Fruit fly (Drosophila melanogaster) whole organism, prepupa: ENCODE data around the gene CG32832.
A peak's percentile ranks its signal among the peaks of the same experiment; 100 is the strongest.

Source experiments
- Blimp-1 ChIP-seq: fragments of 200-800 bp; sonication (Bioruptor generic); optimal IDR thresholded peaks from 3 replicates; lab custom pipeline; 2017; ENCODE audit warnings: missing biosample characterization, missing genetic modification characterization, mild to moderate bottlenecking, moderate library complexity, missing genetic modification reagents
- CG16779 ChIP-seq: fragments of 200-800 bp; sonication (Bioruptor generic); optimal IDR thresholded peaks from 3 replicates; lab custom pipeline; 2017; ENCODE audit warnings: missing biosample characterization, mild to moderate bottlenecking, missing genetic modification characterization
- CG6792 ChIP-seq: fragments of 200-800 bp; sonication (Bioruptor generic); optimal IDR thresholded peaks from 3 replicates; lab custom pipeline; 2016; ENCODE audit warnings: missing biosample characterization, missing genetic modification characterization
- CG8119 ChIP-seq: fragments of 200-800 bp; sonication (Bioruptor generic); IDR thresholded peaks from 3 replicates; pipeline ENCODE4 v1.3.6; 2022; ENCODE audit warnings: missing biosample characterization, missing genetic modification characterization
- CG8632 ChIP-seq: fragments of 200-800 bp; sonication (Bioruptor generic); optimal IDR thresholded peaks from 3 replicates; lab custom pipeline; 2016; ENCODE audit warnings: missing biosample characterization, missing genetic modification characterization
- CG9139 ChIP-seq: fragments of 200-800 bp; sonication (Bioruptor generic); optimal IDR thresholded peaks from 3 replicates; lab custom pipeline; 2017; ENCODE audit warnings: missing biosample characterization, mild to moderate bottlenecking, missing genetic modification characterization
- Eip78C ChIP-seq: fragments of 200-800 bp; sonication (Bioruptor generic); peaks from one replicate; lab custom pipeline; 2016; ENCODE audit warnings: missing biosample characterization, missing genetic modification characterization
- Ets21C ChIP-seq: fragments of 200-800 bp; sonication (Bioruptor generic); optimal IDR thresholded peaks from 3 replicates; lab custom pipeline; 2016; ENCODE audit warnings: missing biosample characterization, missing genetic modification characterization
- Ets96B ChIP-seq: fragments of 200-800 bp; optimal IDR thresholded peaks from 2 replicates; lab custom pipeline; 2019; ENCODE audit warnings: missing biosample characterization, mild to moderate bottlenecking, missing genetic modification characterization, moderate library complexity
- Met ChIP-seq: fragments of 200-800 bp; sonication (Bioruptor generic); optimal IDR thresholded peaks from 3 replicates; lab custom pipeline; 2016; ENCODE audit warnings: missing biosample characterization, missing genetic modification characterization
- OdsH ChIP-seq: fragments of 200-800 bp; sonication (Bioruptor generic); optimal IDR thresholded peaks from 3 replicates; lab custom pipeline; 2016; ENCODE audit warnings: missing biosample characterization, missing genetic modification characterization
- Sox14 ChIP-seq: fragments of 200-800 bp; sonication (Bioruptor generic); optimal IDR thresholded peaks from 3 replicates; lab custom pipeline; 2016; ENCODE audit warnings: missing biosample characterization, missing genetic modification characterization
- lz ChIP-seq: fragments of 200-800 bp; sonication (Bioruptor generic); optimal IDR thresholded peaks from 3 replicates; lab custom pipeline; 2016; ENCODE audit warnings: missing biosample characterization, missing genetic modification characterization
- vri ChIP-seq: fragments of 200-800 bp; sonication (Bioruptor generic); optimal IDR thresholded peaks from 3 replicates; lab custom pipeline; 2016; ENCODE audit warnings: missing biosample characterization, mild to moderate bottlenecking, missing genetic modification characterization

dm6 chr2L:16882871-16883849, 4.1 kb upstream of the CG32832 start:
- TF ChIP-seq Sox14, result no peak
- no peak for TF ChIP-seq vri (GFP tag; lab: Kevin White, UChicago)
- no peak for TF ChIP-seq Blimp-1
- no peak for TF ChIP-seq Ets96B (tag; lab: Kevin White, UChicago)
- no peak for TF ChIP-seq CG8119 (GFP tag; lab: Robert Waterston, UW)
- no peak for TF ChIP-seq lz (GFP tag; lab: Kevin White, UChicago)
- no peak for TF ChIP-seq CG9139 (GFP tag; lab: Kevin White, UChicago)
- TF ChIP-seq Eip78C (GFP tag; lab: Kevin White, UChicago), result peak; percentile 37
- no peak for TF ChIP-seq Ets21C
- no peak for TF ChIP-seq OdsH (GFP tag; lab: Kevin White, UChicago)
- no peak for TF ChIP-seq CG6792
- TF ChIP-seq CG16779 (tag; lab: Kevin White, UChicago), result no peak
- TF ChIP-seq CG8632 (GFP tag; lab: Kevin White, UChicago), result no peak
- TF ChIP-seq Met, result no peak
